Worm (Caenorhabditis elegans) whole organism, early embryonic: ENCODE data around the gene Y22D7AL.3.

Experiments used
- aly-1 ChIP-seq: sonication (generic microtip); optimal IDR thresholded peaks from 2 replicates; lab custom pipeline; 2016; ENCODE audit warnings: missing genetic modification characterization, missing compliant biosample characterization
- ama-1 ChIP-seq: fragments of 150-350 bp; optimal IDR thresholded peaks from 2 replicates; lab custom pipeline; 2014
- flt-1 ChIP-seq: fragments of 200-800 bp; sonication (Bioruptor generic); IDR thresholded peaks from 2 replicates; pipeline ENCODE4 v1.3.6; 2022; ENCODE audit warnings: missing genetic modification characterization, missing compliant biosample characterization
- hmbx-1 ChIP-seq: sonication (generic microtip); optimal IDR thresholded peaks from 2 replicates; lab custom pipeline; 2016; ENCODE audit warnings: mild to moderate bottlenecking, missing genetic modification characterization, missing compliant biosample characterization
- sea-1 ChIP-seq: fragments of 200-800 bp; sonication (Bioruptor generic); conservative IDR thresholded peaks from 2 replicates; pipeline ENCODE4 v1.3.6; 2022; ENCODE audit warnings: missing genetic modification characterization, missing compliant biosample characterization
- tra-4 ChIP-seq: sonication (generic microtip); optimal IDR thresholded peaks from 2 replicates; lab custom pipeline; 2017; ENCODE audit warnings: missing genetic modification characterization, missing compliant biosample characterization

DNA sequence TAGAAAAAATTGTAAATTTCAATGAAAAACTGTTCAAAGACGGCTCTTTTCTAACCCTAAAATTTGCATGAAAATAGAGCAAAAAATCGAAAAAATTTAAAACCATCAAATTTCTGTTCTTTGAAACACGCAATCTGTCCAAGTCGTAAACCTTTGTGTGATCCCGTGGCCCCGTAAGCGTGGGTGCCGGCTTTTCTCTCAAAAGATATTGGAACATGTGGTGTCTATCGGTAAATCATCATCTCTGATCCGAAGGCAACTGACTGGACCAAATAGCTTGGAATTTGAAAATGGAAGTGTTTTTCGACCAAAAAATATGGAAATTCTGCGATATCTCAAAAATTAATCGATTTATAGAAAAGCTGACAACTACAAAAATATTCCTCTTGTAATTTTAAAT, 37.4 kb downstream of the Y22D7AL.3 start:
- TF ChIP-seq aly-1: no peak
- no peak for TF ChIP-seq ama-1 (lab: Kevin White, UChicago)
- no peak for TF ChIP-seq hmbx-1 (tag; lab: Kevin White, UChicago)
- no peak for TF ChIP-seq flt-1 (GFP tag; lab: Robert Waterston, UW)
- TF ChIP-seq sea-1 (GFP tag; lab: Robert Waterston, UW): no peak
- TF ChIP-seq tra-4: no peak
